Worm (Caenorhabditis elegans) whole organism, midembryonic: ENCODE measurements around the gene F54E12.2.

ENCODE experiments used
- T22C8.4 ChIP-seq: fragments of 200-800 bp; sonication (Bioruptor generic); IDR thresholded peaks from 2 replicates; pipeline ENCODE4 v1.3.6; 2022; ENCODE audit warnings: missing genetic modification characterization, missing compliant biosample characterization
- cog-1 ChIP-seq: sonication (generic microtip); optimal IDR thresholded peaks from 2 replicates; lab custom pipeline; 2016; ENCODE audit warnings: missing genetic modification characterization, missing compliant biosample characterization
- flt-1 ChIP-seq: fragments of 200-800 bp; sonication (Bioruptor generic); IDR thresholded peaks from 2 replicates; pipeline ENCODE4 v1.3.6; 2022; ENCODE audit warnings: missing genetic modification characterization, missing compliant biosample characterization
- klf-2 ChIP-seq: fragments of 200-800 bp; sonication (Bioruptor generic); conservative IDR thresholded peaks from 2 replicates; pipeline ENCODE4 v1.3.6; 2022; ENCODE audit warnings: missing genetic modification reagents, missing genetic modification characterization, missing compliant biosample characterization
- med-1 ChIP-seq: sonication (generic microtip); optimal IDR thresholded peaks from 2 replicates; lab custom pipeline; 2017; ENCODE audit warnings: missing genetic modification characterization, mild to moderate bottlenecking, missing compliant biosample characterization, antibody characterized with exemption, missing genetic modification reagents; ENCODE audit not compliant: insufficient read depth
- ref-1 ChIP-seq: fragments of 200-800 bp; sonication (Bioruptor generic); conservative IDR thresholded peaks from 2 replicates; pipeline ENCODE4 v1.3.6; 2022; ENCODE audit warnings: missing genetic modification reagents, missing genetic modification characterization, missing compliant biosample characterization
- tab-1 ChIP-seq: fragments of 200-800 bp; sonication (Bioruptor generic); IDR thresholded peaks from 2 replicates; pipeline ENCODE4 v1.3.6; 2022; ENCODE audit warnings: missing genetic modification characterization, missing compliant biosample characterization
- ztf-23 ChIP-seq: fragments of 200-800 bp; sonication (Bioruptor generic); IDR thresholded peaks from 2 replicates; pipeline ENCODE4 v1.3.6; 2022; ENCODE audit warnings: missing genetic modification reagents, missing genetic modification characterization, missing compliant biosample characterization
- ztf-29 ChIP-seq: fragments of 200-800 bp; sonication (Bioruptor generic); IDR thresholded peaks from 2 replicates; pipeline ENCODE4 v1.3.6; 2022; ENCODE audit warnings: missing genetic modification reagents, missing genetic modification characterization, missing compliant biosample characterization

F54E12.2 gene

ce11 chrIV:11315688-11316087 lies 21.3 kb downstream of the F54E12.2 start:
- TF ChIP-seq klf-2 (GFP tag; lab: Robert Waterston, UW): no peak
- TF ChIP-seq ref-1 (GFP tag; lab: Robert Waterston, UW): no peak
- no peak for TF ChIP-seq flt-1 (GFP tag; lab: Robert Waterston, UW)
- no peak for TF ChIP-seq cog-1 (tag; lab: Kevin White, UChicago)

- TF ChIP-seq klf-2 (GFP tag; lab: Robert Waterston, UW) (no peak), ref-1 (GFP tag; lab: Robert Waterston, UW) (no peak), ztf-29 (GFP tag; lab: Robert Waterston, UW) (no peak), med-1 (GFP tag; lab: Kevin White, UChicago) (no peak), tab-1 (GFP tag; lab: Robert Waterston, UW) (no peak), cog-1 (tag; lab: Kevin White, UChicago) (no peak), T22C8.4 (GFP tag; lab: Robert Waterston, UW) (no peak), flt-1 (GFP tag; lab: Robert Waterston, UW) (no peak), ztf-23 (GFP tag; lab: Robert Waterston, UW) (no peak)
These were observed 22.1 kb downstream of the F54E12.2 start, which contains the start of the genes B0035.3, B0035.22 and pfd-4 for ce11 chrIV:11314885-11315284. Gene B0035.3, minus strand, starts transcription at chrIV:11314998. Gene B0035.22, plus strand, starts transcription at chrIV:11315153. Gene pfd-4, plus strand, starts transcription at chrIV:11315207.

ce11 chrIV:11313880-11314279 lies 23.1 kb downstream of the F54E12.2 start, which contains the start of gene dnj-2:
Gene dnj-2, minus strand, starts transcription at chrIV:11313980.
- TF ChIP-seq cog-1 (tag; lab: Kevin White, UChicago) (no peak), med-1 (GFP tag; lab: Kevin White, UChicago) (no peak), ref-1 (GFP tag; lab: Robert Waterston, UW) (no peak), tab-1 (GFP tag; lab: Robert Waterston, UW) (no peak), ztf-29 (GFP tag; lab: Robert Waterston, UW) (no peak)

- no peak for TF ChIP-seq ztf-23 (GFP tag; lab: Robert Waterston, UW)
- 0 out of 2 replicates have a peak, but pooled peaks have one; percentile 49 for TF ChIP-seq klf-2 (GFP tag; lab: Robert Waterston, UW)
These were observed 25.5 kb downstream of the F54E12.2 start for ce11 chrIV:11311484-11311883.

ce11 chrIV:11310624-11311023 lies 26.4 kb downstream of the F54E12.2 start, which contains the start of gene znf-207:
Gene znf-207, plus strand, starts transcription at chrIV:11310972.
- TF ChIP-seq ref-1 (GFP tag; lab: Robert Waterston, UW): 0 out of 2 replicates have a peak, but pooled peaks have one; percentile 5
- no peak for TF ChIP-seq ztf-29 (GFP tag; lab: Robert Waterston, UW)
- peak; percentile 55; the same call in 1 of the 2 replicates for TF ChIP-seq tab-1 (GFP tag; lab: Robert Waterston, UW)
- no peak for TF ChIP-seq T22C8.4 (GFP tag; lab: Robert Waterston, UW)
- 0 out of 2 replicates have a peak, but pooled peaks have one; percentile 31 for TF ChIP-seq klf-2 (GFP tag; lab: Robert Waterston, UW)
- TF ChIP-seq ztf-23 (GFP tag; lab: Robert Waterston, UW): 0 out of 2 replicates have a peak, but pooled peaks have one; percentile 64
- peak; percentile 72 for TF ChIP-seq med-1 (GFP tag; lab: Kevin White, UChicago)
- no peak for TF ChIP-seq cog-1 (tag; lab: Kevin White, UChicago)
- TF ChIP-seq flt-1 (GFP tag; lab: Robert Waterston, UW): peak; percentile 66

- no peak for TF ChIP-seq cog-1 (tag; lab: Kevin White, UChicago)
- no peak for TF ChIP-seq flt-1 (GFP tag; lab: Robert Waterston, UW)
- no peak for TF ChIP-seq ref-1 (GFP tag; lab: Robert Waterston, UW)
- no peak for TF ChIP-seq med-1 (GFP tag; lab: Kevin White, UChicago)
- no peak for TF ChIP-seq ztf-29 (GFP tag; lab: Robert Waterston, UW)
- no peak for TF ChIP-seq ztf-23 (GFP tag; lab: Robert Waterston, UW)
- TF ChIP-seq T22C8.4 (GFP tag; lab: Robert Waterston, UW): no peak
- TF ChIP-seq tab-1 (GFP tag; lab: Robert Waterston, UW): no peak
- no peak for TF ChIP-seq klf-2 (GFP tag; lab: Robert Waterston, UW)
These were observed 29.2 kb downstream of the F54E12.2 start for ce11 chrIV:11307770-11308169.

ce11 chrIV:11306548-11306947 lies 30.4 kb downstream of the F54E12.2 start, which contains the start of gene B0035.13:
Gene B0035.13, minus strand, starts transcription at chrIV:11306720.
- TF ChIP-seq cog-1 (tag; lab: Kevin White, UChicago): no peak
- TF ChIP-seq ref-1 (GFP tag; lab: Robert Waterston, UW): no peak
- TF ChIP-seq tab-1 (GFP tag; lab: Robert Waterston, UW): no peak
- no peak for TF ChIP-seq ztf-29 (GFP tag; lab: Robert Waterston, UW)
- TF ChIP-seq flt-1 (GFP tag; lab: Robert Waterston, UW): no peak
- TF ChIP-seq med-1 (GFP tag; lab: Kevin White, UChicago): no peak
- no peak for TF ChIP-seq T22C8.4 (GFP tag; lab: Robert Waterston, UW)

- TF ChIP-seq cog-1 (tag; lab: Kevin White, UChicago) (no peak), ztf-29 (GFP tag; lab: Robert Waterston, UW) (no peak), ztf-23 (GFP tag; lab: Robert Waterston, UW) (no peak), med-1 (GFP tag; lab: Kevin White, UChicago) (no peak), T22C8.4 (GFP tag; lab: Robert Waterston, UW) (no peak), klf-2 (GFP tag; lab: Robert Waterston, UW) (no peak), flt-1 (GFP tag; lab: Robert Waterston, UW) (no peak), tab-1 (GFP tag; lab: Robert Waterston, UW) (no peak), ref-1 (GFP tag; lab: Robert Waterston, UW) (no peak)
These were observed 32.0 kb downstream of the F54E12.2 start for ce11 chrIV:11304970-11305369.
